Fruit fly (Drosophila melanogaster) whole organism, wandering third instar larva: ENCODE measurements around the gene CG14841.

Source experiments
- Abd-B ChIP-seq: fragments of >200 bp; optimal IDR thresholded peaks from 2 replicates; lab custom pipeline; 2017; ENCODE audit warnings: missing biosample characterization, missing genetic modification characterization
- CG32264 ChIP-seq: fragments of 200-800 bp; sonication (Bioruptor generic); optimal IDR thresholded peaks from 2 replicates; lab custom pipeline; 2016; ENCODE audit warnings: missing biosample characterization, missing genetic modification characterization
- CG9705 ChIP-seq: fragments of 200-800 bp; sonication (Bioruptor generic); optimal IDR thresholded peaks from 2 replicates; lab custom pipeline; 2018; ENCODE audit warnings: missing biosample characterization, mild to moderate bottlenecking, missing genetic modification characterization
- CrebA ChIP-seq: fragments of 200-800 bp; sonication (Bioruptor generic); optimal IDR thresholded peaks from 2 replicates; lab custom pipeline; 2016; ENCODE audit warnings: missing biosample characterization, mild to moderate bottlenecking, missing genetic modification characterization, borderline replicate concordance
- Dfd ChIP-seq: fragments of >200 bp; optimal IDR thresholded peaks from 2 replicates; lab custom pipeline; 2017; ENCODE audit warnings: missing biosample characterization, missing genetic modification characterization
- Dif ChIP-seq: fragments of 200-275, 200-300 bp; sonication (Bioruptor generic); optimal IDR thresholded peaks from 2 replicates; lab custom pipeline; 2018; ENCODE audit warnings: missing biosample characterization, missing genetic modification characterization; ENCODE audit not compliant: partially characterized antibody
- GATAd ChIP-seq: sonication (Bioruptor generic); optimal IDR thresholded peaks from 2 replicates; lab custom pipeline; 2016; ENCODE audit warnings: missing biosample characterization, missing genetic modification characterization
- HLH106 ChIP-seq: fragments of 200-800 bp; optimal IDR thresholded peaks from 3 replicates; lab custom pipeline; 2019; ENCODE audit warnings: missing biosample characterization, mild to moderate bottlenecking, missing genetic modification characterization, moderate library complexity
- Hnf4 ChIP-seq: fragments of 200-800 bp; sonication (Bioruptor generic); optimal IDR thresholded peaks from 2 replicates; lab custom pipeline; 2016; ENCODE audit warnings: missing biosample characterization, mild to moderate bottlenecking, missing genetic modification characterization
- Hr78 ChIP-seq: fragments of >200 bp; optimal IDR thresholded peaks from 2 replicates; lab custom pipeline; 2017; ENCODE audit warnings: missing biosample characterization, missing genetic modification characterization
- Jra ChIP-seq: sonication (Bioruptor generic); optimal IDR thresholded peaks from 2 replicates; lab custom pipeline; 2016; ENCODE audit warnings: missing biosample characterization, missing genetic modification characterization
- Mio ChIP-seq: sonication (Bioruptor generic); optimal IDR thresholded peaks from 2 replicates; lab custom pipeline; 2016; ENCODE audit warnings: missing biosample characterization, missing genetic modification characterization
- Myc ChIP-seq: fragments of >200 bp; optimal IDR thresholded peaks from 2 replicates; lab custom pipeline; 2017
- N ChIP-seq: fragments of >200 bp; optimal IDR thresholded peaks from 2 replicates; lab custom pipeline; 2018; ENCODE audit warnings: missing biosample characterization, missing external identifiers, missing genetic modification characterization
- OdsH ChIP-seq: fragments of 200-800 bp; sonication (Bioruptor generic); optimal IDR thresholded peaks from 2 replicates; lab custom pipeline; 2016; ENCODE audit warnings: missing biosample characterization, mild to moderate bottlenecking, missing genetic modification characterization
- Sp1 ChIP-seq: fragments of 200-800 bp; sonication (Bioruptor generic); optimal IDR thresholded peaks from 3 replicates; lab custom pipeline; 2019; ENCODE audit warnings: missing biosample characterization, mild to moderate bottlenecking, missing genetic modification characterization, moderate library complexity
- Vsx2 ChIP-seq: fragments of 200-300, 225-300 bp; sonication (Bioruptor generic); optimal IDR thresholded peaks from 2 replicates; lab custom pipeline; 2018; ENCODE audit warnings: missing biosample characterization, missing genetic modification characterization; ENCODE audit not compliant: partially characterized antibody
- br ChIP-seq: fragments of 200-800 bp; sonication (Bioruptor generic); optimal IDR thresholded peaks from 2 replicates; lab custom pipeline; 2016; ENCODE audit warnings: missing biosample characterization, missing genetic modification characterization
- brk ChIP-seq: fragments of 200-800 bp; sonication (Bioruptor generic); optimal IDR thresholded peaks from 2 replicates; lab custom pipeline; 2016; ENCODE audit warnings: missing biosample characterization, mild to moderate bottlenecking, missing genetic modification characterization
- dl ChIP-seq, 2 experiments: fragments of 175-275, 200-275 bp in 1 of 2; fragments of 200-275 bp in 1 of 2; sonication (Bioruptor generic); optimal IDR thresholded peaks; lab custom pipeline; 2018; ENCODE audit warnings: mild to moderate bottlenecking in 2 of 2, missing biosample characterization in 2 of 2, missing genetic modification characterization in 2 of 2, moderate library complexity in 2 of 2; ENCODE audit not compliant: partially characterized antibody in 2 of 2, insufficient read depth in 1 of 2
- dmrt93B ChIP-seq: fragments of 200-800 bp; sonication (Bioruptor generic); optimal IDR thresholded peaks from 2 replicates; lab custom pipeline; 2018; ENCODE audit warnings: missing biosample characterization, mild to moderate bottlenecking, missing genetic modification characterization
- dsf ChIP-seq: sonication (Bioruptor generic); optimal IDR thresholded peaks from 2 replicates; lab custom pipeline; 2016; ENCODE audit warnings: missing biosample characterization, missing genetic modification characterization, borderline replicate concordance
- ey ChIP-seq: fragments of 200-800 bp; sonication (Bioruptor generic); optimal IDR thresholded peaks from 2 replicates; lab custom pipeline; 2016; ENCODE audit warnings: missing biosample characterization, missing genetic modification characterization
- foxo ChIP-seq, 2 experiments: fragments of 200-800 bp; sonication (Bioruptor generic); optimal IDR thresholded peaks; 2 replicates in 1 of 2; 3 replicates in 1 of 2; lab custom pipeline; 2016 to 2017; ENCODE audit warnings: missing biosample characterization in 2 of 2, missing genetic modification characterization in 2 of 2
- fru ChIP-seq: fragments of 200-800 bp; sonication (Bioruptor generic); optimal IDR thresholded peaks from 3 replicates; lab custom pipeline; 2016; ENCODE audit warnings: missing biosample characterization, mild to moderate bottlenecking, missing genetic modification characterization
- h ChIP-seq: fragments of 200-800 bp; sonication (Bioruptor generic); optimal IDR thresholded peaks from 3 replicates; lab custom pipeline; 2016; ENCODE audit warnings: missing biosample characterization, mild to moderate bottlenecking, missing genetic modification characterization
- jim ChIP-seq: fragments of 175-275, 200-325 bp; sonication (Bioruptor generic); optimal IDR thresholded peaks from 2 replicates; lab custom pipeline; 2016; ENCODE audit warnings: missing biosample characterization, mild to moderate bottlenecking, missing genetic modification characterization
- pan ChIP-seq: fragments of >200 bp; optimal IDR thresholded peaks from 2 replicates; lab custom pipeline; 2017
- psq ChIP-seq: fragments of 200-800 bp; sonication (Bioruptor generic); optimal IDR thresholded peaks from 3 replicates; lab custom pipeline; 2017; ENCODE audit warnings: missing biosample characterization, mild to moderate bottlenecking, missing genetic modification characterization, moderate library complexity
- rgr ChIP-seq: fragments of 200-800 bp; sonication (Bioruptor generic); optimal IDR thresholded peaks from 3 replicates; lab custom pipeline; 2016; ENCODE audit warnings: missing biosample characterization, mild to moderate bottlenecking, missing genetic modification characterization
- sage ChIP-seq: fragments of 200-800 bp; sonication (Bioruptor generic); optimal IDR thresholded peaks from 2 replicates; lab custom pipeline; 2016; ENCODE audit warnings: missing biosample characterization, mild to moderate bottlenecking, missing genetic modification characterization
- sv ChIP-seq: fragments of 200-800 bp; sonication (Bioruptor generic); optimal IDR thresholded peaks from 3 replicates; lab custom pipeline; 2016; ENCODE audit warnings: missing biosample characterization, missing genetic modification characterization
- tai ChIP-seq: sonication (Bioruptor generic); optimal IDR thresholded peaks from 2 replicates; lab custom pipeline; 2016; ENCODE audit warnings: missing biosample characterization, missing genetic modification characterization
- woc ChIP-seq: sonication (Bioruptor generic); optimal IDR thresholded peaks from 2 replicates; lab custom pipeline; 2016; ENCODE audit warnings: missing biosample characterization, mild to moderate bottlenecking, missing genetic modification characterization

Gene CG14841

dm6 chr3R:14262087-14262486 is at the start of gene CG14841, which contains the start of gene CG14839:
TSS of gene CG14841 (minus strand) at chr3R:14262418.
TSS of gene CG14839 (plus strand) at chr3R:14262387.
- TF ChIP-seq h (GFP tag; lab: Kevin White, UChicago): no peak
- TF ChIP-seq sv (GFP tag; lab: Kevin White, UChicago): no peak
- no peak for TF ChIP-seq brk (GFP tag; lab: Kevin White, UChicago)
- TF ChIP-seq sage (GFP tag; lab: Kevin White, UChicago): no peak
- TF ChIP-seq dmrt93B (GFP tag; lab: Kevin White, UChicago): no peak
- no peak for TF ChIP-seq CrebA
- TF ChIP-seq Hnf4: no peak
- no peak for TF ChIP-seq Abd-B (GFP tag; lab: Kevin White, UChicago)
- no peak for TF ChIP-seq woc (GFP tag; lab: Kevin White, UChicago)
- TF ChIP-seq Dif: no peak
- no peak for TF ChIP-seq Hr78 (GFP tag; lab: Kevin White, UChicago)
- TF ChIP-seq Dfd (GFP tag; lab: Kevin White, UChicago): no peak
- no peak for TF ChIP-seq dl (GFP tag; optimal IDR thresholded peaks at IDR 0.05; lab: Kevin White, UChicago; ENCODE audit: insufficient read depth in 1 of 2, partially characterized antibody in 2 of 2)
- TF ChIP-seq dsf (GFP tag; lab: Kevin White, UChicago): no peak
- no peak for TF ChIP-seq GATAd (GFP tag; lab: Kevin White, UChicago)
- no peak for TF ChIP-seq br (GFP tag; lab: Kevin White, UChicago)

dm6 chr3R:14311027-14311426 is 48.8 kb upstream of the CG14841 start:
- TF ChIP-seq OdsH (GFP tag; lab: Kevin White, UChicago) (peak; percentile 8), Sp1 (peak; percentile 42), tai (GFP tag; lab: Kevin White, UChicago) (no peak), GATAd (GFP tag; lab: Kevin White, UChicago) (peak; percentile 14), ey (GFP tag; lab: Kevin White, UChicago) (peak; percentile 47), foxo (GFP tag; optimal IDR thresholded peaks at IDR 0.05; lab: Kevin White, UChicago) (peak in 1 of 2 experiments; percentile 60), CrebA (no peak), h (GFP tag; lab: Kevin White, UChicago) (peak; percentile 61), N (GFP tag; lab: Kevin White, UChicago) (no peak), HLH106 (tag; lab: Kevin White, UChicago) (peak; percentile 53), rgr (peak; percentile 48)

- TF ChIP-seq N (GFP tag; lab: Kevin White, UChicago): no peak
- TF ChIP-seq, all 38 proteins: peak for 0
Measured at dm6 chr3R:14310062-14310461, 47.8 kb upstream of the CG14841 start, which contains the start of gene CG31321. TSS of gene CG31321 (plus strand) at chr3R:14310362.

DNA sequence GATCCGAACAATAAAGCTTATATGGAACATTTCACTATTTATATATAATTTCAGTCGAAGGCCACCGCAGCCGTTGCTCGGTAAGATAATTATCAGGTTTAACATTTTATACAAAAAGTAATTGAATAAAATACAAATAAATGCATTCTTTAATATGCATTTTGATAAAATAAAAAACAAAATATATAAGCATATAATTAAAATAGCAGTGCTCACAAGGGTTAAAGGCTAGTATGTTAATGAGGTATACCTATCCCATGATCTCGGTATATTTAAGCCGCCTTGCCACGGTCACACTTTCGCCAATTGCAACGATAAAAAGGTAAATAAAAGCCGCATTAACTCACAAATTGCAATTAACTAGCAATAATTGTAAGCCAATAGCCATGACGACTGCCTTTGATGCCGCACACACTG is 46.6 kb upstream of the CG14841 start, which contains the start of gene Polr2I:
Polr2I (plus strand) TSS at position 289 of the 417 bp plus-strand sequence.
- TF ChIP-seq rgr (peak; percentile 32), foxo (GFP tag; optimal IDR thresholded peaks at IDR 0.05; lab: Kevin White, UChicago) (peak in 1 of 2 experiments; percentile 45), Sp1 (peak; percentile 45), dmrt93B (GFP tag; lab: Kevin White, UChicago) (no peak), br (GFP tag; lab: Kevin White, UChicago) (no peak), Vsx2 (GFP tag; lab: Kevin White, UChicago) (no peak), Myc (no peak), HLH106 (tag; lab: Kevin White, UChicago) (peak; percentile 60), h (GFP tag; lab: Kevin White, UChicago) (no peak), Hr78 (GFP tag; lab: Kevin White, UChicago) (no peak), OdsH (GFP tag; lab: Kevin White, UChicago) (no peak), GATAd (GFP tag; lab: Kevin White, UChicago) (no peak), Hnf4 (no peak), jim (GFP tag; lab: Kevin White, UChicago) (no peak), Mio (GFP tag; lab: Kevin White, UChicago) (no peak), psq (GFP tag; lab: Kevin White, UChicago) (peak; percentile 9), CG32264 (GFP tag; lab: Kevin White, UChicago) (no peak), Abd-B (GFP tag; lab: Kevin White, UChicago) (no peak), Dfd (GFP tag; lab: Kevin White, UChicago) (no peak), CrebA (no peak), dsf (GFP tag; lab: Kevin White, UChicago) (peak; percentile 25), CG9705 (peak; percentile 37), sage (GFP tag; lab: Kevin White, UChicago) (no peak), fru (GFP tag; lab: Kevin White, UChicago) (no peak), pan (lab: Kevin White, UChicago) (no peak), Jra (GFP tag; lab: Kevin White, UChicago) (no peak)
